Worm (Caenorhabditis elegans) whole organism, late embryonic: ENCODE measurements around the gene mec-18.

Source experiments
- C08G9.2 ChIP-seq: sonication (generic microtip); optimal IDR thresholded peaks from 2 replicates; lab custom pipeline; 2016; ENCODE audit warnings: mild to moderate bottlenecking, missing genetic modification characterization, moderate library complexity, missing compliant biosample characterization
- C38D4.7 ChIP-seq: fragments of 200-800 bp; sonication (Bioruptor generic); optimal IDR thresholded peaks from 2 replicates; lab custom pipeline; 2018; ENCODE audit warnings: mild to moderate bottlenecking, missing genetic modification characterization, moderate library complexity, missing compliant biosample characterization
- T23F11.4 ChIP-seq: fragments of 200-800 bp; sonication (Bioruptor generic); optimal IDR thresholded peaks from 2 replicates; lab custom pipeline; 2018; ENCODE audit warnings: mild to moderate bottlenecking, missing genetic modification characterization, missing compliant biosample characterization
- Y22D7AL.16 ChIP-seq: sonication (generic microtip); optimal IDR thresholded peaks from 2 replicates; lab custom pipeline; 2016; ENCODE audit warnings: missing genetic modification characterization, missing compliant biosample characterization
- ahr-1 ChIP-seq: sonication (generic microtip); optimal IDR thresholded peaks from 2 replicates; lab custom pipeline; 2016; ENCODE audit warnings: missing genetic modification characterization, missing compliant biosample characterization
- ama-1 ChIP-seq: fragments of 150-350 bp; optimal IDR thresholded peaks from 2 replicates; lab custom pipeline; 2014
- ceh-14 ChIP-seq: sonication (generic microtip); optimal IDR thresholded peaks from 2 replicates; lab custom pipeline; 2016; ENCODE audit warnings: missing genotype, missing genetic modification characterization, missing compliant biosample characterization
- ceh-19 ChIP-seq: fragments of 200-800 bp; sonication (Bioruptor generic); optimal IDR thresholded peaks from 2 replicates; lab custom pipeline; 2018; ENCODE audit warnings: mild to moderate bottlenecking, missing genetic modification characterization, missing compliant biosample characterization
- ceh-2 ChIP-seq: sonication (generic microtip); optimal IDR thresholded peaks from 2 replicates; lab custom pipeline; 2016; ENCODE audit warnings: missing genotype, missing genetic modification characterization, missing compliant biosample characterization
- ceh-22 ChIP-seq: sonication (generic microtip); optimal IDR thresholded peaks from 2 replicates; lab custom pipeline; 2017; ENCODE audit warnings: missing biosample characterization, missing genetic modification characterization
- ceh-24 ChIP-seq: sonication (generic microtip); optimal IDR thresholded peaks from 2 replicates; lab custom pipeline; 2016; ENCODE audit warnings: mild to moderate bottlenecking, missing genetic modification characterization, missing compliant biosample characterization
- ceh-30 ChIP-seq: fragments of 150-350 bp; optimal IDR thresholded peaks from 2 replicates; lab custom pipeline; 2014; ENCODE audit warnings: missing biosample characterization, missing genetic modification characterization
- ceh-34 ChIP-seq: sonication (generic microtip); optimal IDR thresholded peaks from 2 replicates; lab custom pipeline; 2016; ENCODE audit warnings: mild to moderate bottlenecking, missing genetic modification characterization, missing compliant biosample characterization
- ceh-45 ChIP-seq: fragments of 200-800 bp; sonication (Bioruptor generic); IDR thresholded peaks from 2 replicates; pipeline ENCODE4 v1.3.6; 2022; ENCODE audit warnings: missing genetic modification reagents, missing genetic modification characterization, missing compliant biosample characterization
- ceh-48 ChIP-seq: sonication (generic microtip); optimal IDR thresholded peaks from 2 replicates; lab custom pipeline; 2016; ENCODE audit warnings: missing genetic modification characterization, inconsistent platforms, missing compliant biosample characterization
- ceh-6 ChIP-seq: fragments of 200-800 bp; sonication (Bioruptor generic); optimal IDR thresholded peaks from 2 replicates; lab custom pipeline; 2018; ENCODE audit warnings: mild to moderate bottlenecking, missing genetic modification characterization, missing compliant biosample characterization
- ceh-9 ChIP-seq: sonication (generic microtip); optimal IDR thresholded peaks from 2 replicates; lab custom pipeline; 2016; ENCODE audit warnings: mild to moderate bottlenecking, missing genetic modification characterization, inconsistent platforms, missing compliant biosample characterization
- dmd-4 ChIP-seq: sonication (generic microtip); optimal IDR thresholded peaks from 2 replicates; lab custom pipeline; 2016; ENCODE audit warnings: borderline replicate concordance, missing genetic modification characterization, missing compliant biosample characterization
- dve-1 ChIP-seq: sonication (generic microtip); optimal IDR thresholded peaks from 2 replicates; lab custom pipeline; 2017; ENCODE audit warnings: antibody characterized with exemption, mild to moderate bottlenecking, missing genetic modification characterization, missing compliant biosample characterization
- elt-2 ChIP-seq: sonication (generic microtip); optimal IDR thresholded peaks from 2 replicates; lab custom pipeline; 2016; ENCODE audit warnings: missing genetic modification reagents, missing genetic modification characterization, missing compliant biosample characterization
- elt-4 ChIP-seq: sonication (generic microtip); optimal IDR thresholded peaks from 2 replicates; lab custom pipeline; 2016; ENCODE audit warnings: missing genetic modification characterization, missing compliant biosample characterization
- ets-4 ChIP-seq: sonication (generic microtip); optimal IDR thresholded peaks from 2 replicates; lab custom pipeline; 2016; ENCODE audit warnings: missing genetic modification characterization, missing compliant biosample characterization
- eyg-1 ChIP-seq: sonication (generic microtip); optimal IDR thresholded peaks from 2 replicates; lab custom pipeline; 2016; ENCODE audit warnings: missing genotype, missing genetic modification characterization, missing compliant biosample characterization
- fax-1 ChIP-seq: sonication (generic microtip); optimal IDR thresholded peaks from 2 replicates; lab custom pipeline; 2016; ENCODE audit warnings: missing genotype, missing genetic modification characterization, missing compliant biosample characterization
- fkh-6 ChIP-seq: sonication (generic microtip); optimal IDR thresholded peaks from 2 replicates; lab custom pipeline; 2016; ENCODE audit warnings: missing genetic modification characterization, missing compliant biosample characterization
- hlh-13 ChIP-seq: fragments of 200-800 bp; sonication (Bioruptor generic); optimal IDR thresholded peaks from 2 replicates; lab custom pipeline; 2018; ENCODE audit warnings: mild to moderate bottlenecking, missing genetic modification characterization, missing compliant biosample characterization
- hlh-15 ChIP-seq: sonication (generic microtip); optimal IDR thresholded peaks from 2 replicates; lab custom pipeline; 2016; ENCODE audit warnings: missing genetic modification characterization, missing compliant biosample characterization
- hlh-30 ChIP-seq: sonication (generic microtip); optimal IDR thresholded peaks from 2 replicates; lab custom pipeline; 2017; ENCODE audit warnings: antibody characterized with exemption, missing genetic modification characterization, missing compliant biosample characterization; ENCODE audit not compliant: insufficient read depth
- hlh-6 ChIP-seq: sonication (generic microtip); optimal IDR thresholded peaks from 2 replicates; lab custom pipeline; 2016; ENCODE audit warnings: missing genotype, missing genetic modification characterization, missing compliant biosample characterization
- hlh-8 ChIP-seq: sonication (generic microtip); optimal IDR thresholded peaks from 2 replicates; lab custom pipeline; 2016; ENCODE audit warnings: missing genotype, missing genetic modification characterization, missing compliant biosample characterization
- mec-3 ChIP-seq: sonication (generic microtip); optimal IDR thresholded peaks from 2 replicates; lab custom pipeline; 2016; ENCODE audit warnings: borderline replicate concordance, missing genetic modification characterization, missing compliant biosample characterization
- nfya-1 ChIP-seq: sonication (generic microtip); optimal IDR thresholded peaks from 2 replicates; lab custom pipeline; 2017; ENCODE audit warnings: missing genetic modification characterization, mild to moderate bottlenecking, missing compliant biosample characterization, antibody characterized with exemption, moderate library complexity
- nhr-11 ChIP-seq: fragments of 150-350 bp; optimal IDR thresholded peaks from 2 replicates; lab custom pipeline; 2014; ENCODE audit warnings: missing biosample characterization, missing genetic modification characterization
- nhr-232 ChIP-seq: sonication (generic microtip); optimal IDR thresholded peaks from 2 replicates; lab custom pipeline; 2016; ENCODE audit warnings: missing genetic modification characterization, missing compliant biosample characterization
- npax-4 ChIP-seq: sonication (generic microtip); optimal IDR thresholded peaks from 2 replicates; lab custom pipeline; 2016; ENCODE audit warnings: missing genetic modification characterization, missing compliant biosample characterization
- odd-2 ChIP-seq: sonication (generic microtip); optimal IDR thresholded peaks from 2 replicates; lab custom pipeline; 2017; ENCODE audit warnings: antibody characterized with exemption, mild to moderate bottlenecking, missing genetic modification characterization, missing compliant biosample characterization
- pag-3 ChIP-seq: sonication (generic microtip); optimal IDR thresholded peaks from 2 replicates; lab custom pipeline; 2016; ENCODE audit warnings: missing compliant biosample characterization, missing genetic modification characterization, borderline replicate concordance
- pax-1 ChIP-seq: fragments of 150-350 bp; optimal IDR thresholded peaks from 2 replicates; lab custom pipeline; 2014; ENCODE audit warnings: missing biosample characterization, missing genetic modification characterization
- pha-4 ChIP-seq: fragments of 150-350 bp; optimal IDR thresholded peaks from 2 replicates; lab custom pipeline; 2018; ENCODE audit warnings: missing biosample characterization, missing genetic modification reagents, missing genetic modification characterization
- pqm-1 ChIP-seq: sonication (generic microtip); optimal IDR thresholded peaks from 2 replicates; lab custom pipeline; 2016; ENCODE audit warnings: missing genetic modification characterization, missing compliant biosample characterization
- ref-2 ChIP-seq: sonication (generic microtip); optimal IDR thresholded peaks from 2 replicates; lab custom pipeline; 2016; ENCODE audit warnings: missing genetic modification characterization, missing compliant biosample characterization
- rnt-1 ChIP-seq: sonication (generic microtip); optimal IDR thresholded peaks from 2 replicates; lab custom pipeline; 2016; ENCODE audit warnings: missing genetic modification characterization, missing compliant biosample characterization
- sox-2 ChIP-seq: fragments of 200-800 bp; sonication (Bioruptor generic); IDR thresholded peaks from 2 replicates; pipeline ENCODE4 v1.3.6; 2022; ENCODE audit warnings: missing genetic modification reagents, missing genetic modification characterization, missing compliant biosample characterization
- sox-4 ChIP-seq: sonication (generic microtip); optimal IDR thresholded peaks from 2 replicates; lab custom pipeline; 2017; ENCODE audit warnings: mild to moderate bottlenecking, missing genetic modification characterization, inconsistent platforms, missing compliant biosample characterization
- syd-9 ChIP-seq: sonication (generic microtip); optimal IDR thresholded peaks from 2 replicates; lab custom pipeline; 2016; ENCODE audit warnings: mild to moderate bottlenecking, missing genetic modification characterization, moderate library complexity, missing compliant biosample characterization
- tbx-7 ChIP-seq: sonication (generic microtip); optimal IDR thresholded peaks from 2 replicates; lab custom pipeline; 2016; ENCODE audit warnings: missing genotype, missing genetic modification characterization, missing compliant biosample characterization
- ttx-3 ChIP-seq: sonication (generic microtip); optimal IDR thresholded peaks from 2 replicates; lab custom pipeline; 2016; ENCODE audit warnings: missing genetic modification reagents, missing genetic modification characterization, missing compliant biosample characterization
- unc-3 ChIP-seq, 2 experiments: fragments of 200-800 bp in 1 of 2; sonication (Bioruptor generic) in 1 of 2; sonication (generic microtip) in 1 of 2; conservative IDR thresholded peaks in 1 of 2; optimal IDR thresholded peaks in 1 of 2; 2 replicates each; pipeline versions ENCODE4 v1.3.6 to Lab custom; 2016 to 2022; ENCODE audit warnings: missing compliant biosample characterization in 2 of 2, missing genetic modification characterization in 2 of 2, missing genetic modification reagents in 1 of 2
- unc-42 ChIP-seq: sonication (generic microtip); optimal IDR thresholded peaks from 2 replicates; lab custom pipeline; 2016; ENCODE audit warnings: missing genotype, missing genetic modification characterization, missing compliant biosample characterization
- unc-55 ChIP-seq: sonication (generic microtip); optimal IDR thresholded peaks from 2 replicates; lab custom pipeline; 2017; ENCODE audit warnings: missing biosample characterization, missing genetic modification reagents, missing genetic modification characterization

The mec-18 gene

ce11 chrX:4235752-4236151 lies 38.3 kb downstream of the mec-18 start, which contains the start of gene rab-37:
TSS of gene rab-37 (minus strand) at chrX:4235852.
- TF ChIP-seq eyg-1 (tag; lab: Kevin White, UChicago) = no peak
- TF ChIP-seq, all 69 proteins: peak for 0

ce11 chrX:4222779-4223387 lies 51.1 kb downstream of the mec-18 start:
- TF ChIP-seq elt-4 (tag; lab: Kevin White, UChicago) = no peak
- peak; percentile 44 for TF ChIP-seq ceh-2 (tag; lab: Kevin White, UChicago)
- peak; percentile 35 for TF ChIP-seq nfya-1
- no peak for TF ChIP-seq C38D4.7 (GFP tag; lab: Kevin White, UChicago)
- no peak for TF ChIP-seq nhr-11 (tag; lab: Kevin White, UChicago)
- peak; percentile 14 for TF ChIP-seq ets-4 (tag; lab: Kevin White, UChicago)
- TF ChIP-seq odd-2 = no peak
- TF ChIP-seq ref-2 (tag; lab: Kevin White, UChicago) = peak; percentile 44
- TF ChIP-seq ceh-24 = no peak
- no peak for TF ChIP-seq mec-3 (tag; lab: Kevin White, UChicago)
- TF ChIP-seq elt-2 = no peak
- peak; percentile 83 for TF ChIP-seq ama-1
- TF ChIP-seq unc-55 (GFP tag; lab: Kevin White, UChicago) = peak; percentile 76
- TF ChIP-seq sox-2 = no peak
- TF ChIP-seq npax-4 (tag; lab: Kevin White, UChicago) = no peak
- TF ChIP-seq T23F11.4 (GFP tag; lab: Kevin White, UChicago) = no peak
- no peak for TF ChIP-seq Y22D7AL.16 (tag; lab: Kevin White, UChicago)
- no peak for TF ChIP-seq hlh-8 (tag; lab: Kevin White, UChicago)
- TF ChIP-seq sox-4 (tag; lab: Kevin White, UChicago) = no peak
- no peak for TF ChIP-seq syd-9 (tag; lab: Kevin White, UChicago)
- TF ChIP-seq fax-1 = no peak
- peak; percentile 68 for TF ChIP-seq ceh-34 (tag; lab: Kevin White, UChicago)
- peak; percentile 32 for TF ChIP-seq dve-1 (tag; lab: Kevin White, UChicago)
- no peak for TF ChIP-seq ahr-1
- no peak for TF ChIP-seq ceh-22 (tag; lab: Kevin White, UChicago)
- TF ChIP-seq ceh-19 (GFP tag; lab: Kevin White, UChicago) = no peak
- TF ChIP-seq rnt-1 = no peak
- no peak for TF ChIP-seq fkh-6
- no peak for TF ChIP-seq nhr-232 (tag; lab: Kevin White, UChicago)
- no peak for TF ChIP-seq ttx-3 (tag; lab: Kevin White, UChicago)
- no peak for TF ChIP-seq ceh-9 (tag; lab: Kevin White, UChicago)
- no peak for TF ChIP-seq dmd-4
- TF ChIP-seq pax-1 (tag; lab: Kevin White, UChicago) = peak; percentile 89
- no peak for TF ChIP-seq pqm-1 (tag; lab: Kevin White, UChicago)
- TF ChIP-seq hlh-15 (tag; lab: Kevin White, UChicago) = no peak
- no peak for TF ChIP-seq hlh-6 (tag; lab: Kevin White, UChicago)
- no peak for TF ChIP-seq ceh-6 (GFP tag; lab: Kevin White, UChicago)
- TF ChIP-seq unc-3 (GFP tag; conservative IDR thresholded peaks at IDR 0.05; lab: Robert Waterston, UW) = no peak
- no peak for TF ChIP-seq unc-3 (tag; optimal IDR thresholded peaks at IDR 0.05; lab: Kevin White, UChicago)
- no peak for TF ChIP-seq pha-4 (tag; lab: Kevin White, UChicago)
- no peak for TF ChIP-seq hlh-30 (tag; lab: Kevin White, UChicago)
- no peak for TF ChIP-seq C08G9.2 (tag; lab: Kevin White, UChicago)
- TF ChIP-seq ceh-48 (tag; lab: Kevin White, UChicago) = no peak
- TF ChIP-seq ceh-45 (GFP tag; lab: Robert Waterston, UW) = no peak
- peak; percentile 50 for TF ChIP-seq ceh-14 (tag; lab: Kevin White, UChicago)
- no peak for TF ChIP-seq tbx-7 (tag; lab: Kevin White, UChicago)
- no peak for TF ChIP-seq ceh-30
- TF ChIP-seq pag-3 (tag; lab: Kevin White, UChicago) = no peak
- TF ChIP-seq hlh-13 (GFP tag; lab: Kevin White, UChicago) = no peak
- TF ChIP-seq unc-42 (tag; lab: Kevin White, UChicago) = peak; percentile 25
